Comparison of ENCODE assay signal across 1 fruit fly cellular context in genomic region chr3L:6217212-6217611, dm6.
TF ChIP-seq lines count a peak whose summit lies in the region.

No protein-coding gene starts in this region.

TF ChIP-seq in whole organism, embryonic, 481 proteins besides CTCF, POLR2A, EP300 and RAD21 (continued from another document and continues in another):
- TF ChIP-seq lbe (GFP tag; optimal IDR thresholded peaks at IDR 0.05; lab: Kevin White, UChicago) (no peak), CG12299 (tag; optimal IDR thresholded peaks at IDR 0.05; lab: Kevin White, UChicago) (peak; percentile 27), mirr (GFP tag; optimal IDR thresholded peaks at IDR 0.05; lab: Kevin White, UChicago) (no peak), CG7372 (GFP tag; IDR thresholded peaks at IDR 0.05; lab: Robert Waterston, UW) (peak; percentile 34; the same call in 1 of the 2 replicates), cas (GFP tag; IDR thresholded peaks at IDR 0.05; lab: Robert Waterston, UW) (no peak), Doc3 (GFP tag; IDR thresholded peaks at IDR 0.05; lab: Robert Waterston, UW; ENCODE audit: partially characterized antibody) (no peak), so (GFP tag; IDR thresholded peaks at IDR 0.05; lab: Robert Waterston, UW) (0 out of 3 replicates have a peak, but pooled peaks have one; percentile 28), Drgx (GFP tag; IDR thresholded peaks at IDR 0.05; lab: Robert Waterston, UW) (no peak; the same call in 1 of the 2 replicates), CG18764 (GFP tag; optimal IDR thresholded peaks at IDR 0.05; lab: Kevin White, UChicago) (peak; percentile 44), CG4282 (GFP tag; optimal IDR thresholded peaks at IDR 0.05; lab: Kevin White, UChicago) (no peak), Oli (tag; optimal IDR thresholded peaks at IDR 0.05; lab: Kevin White, UChicago) (peak; percentile 77), cato (GFP tag; optimal IDR thresholded peaks at IDR 0.05; lab: Kevin White, UChicago; ENCODE audit: borderline replicate concordance) (peak; percentile 15), Blimp-1 (GFP tag; optimal IDR thresholded peaks at IDR 0.05; lab: Kevin White, UChicago) (peak; percentile 80), Dp (GFP tag; optimal IDR thresholded peaks at IDR 0.05; lab: Kevin White, UChicago) (no peak), ac (GFP tag; optimal IDR thresholded peaks at IDR 0.05; lab: Kevin White, UChicago) (no peak), sqz (GFP tag; optimal IDR thresholded peaks at IDR 0.05; lab: Kevin White, UChicago) (no peak), CG5245 (GFP tag; optimal IDR thresholded peaks at IDR 0.05; lab: Kevin White, UChicago) (peak; percentile 50), CG6765 (GFP tag; optimal IDR thresholded peaks at IDR 0.05; lab: Kevin White, UChicago) (no peak), E2f2 (GFP tag; IDR thresholded peaks at IDR 0.05; lab: Robert Waterston, UW) (peak; percentile 32; the same call in 1 of the 2 replicates), CG13424 (tag; optimal IDR thresholded peaks at IDR 0.05; lab: Kevin White, UChicago) (peak; percentile 71), Xrp1 (GFP tag; IDR thresholded peaks at IDR 0.05; lab: Robert Waterston, UW) (peak; percentile 87), slou (GFP tag; optimal IDR thresholded peaks at IDR 0.05; lab: Kevin White, UChicago) (no peak), nau (GFP tag; optimal IDR thresholded peaks at IDR 0.05; lab: Kevin White, UChicago) (no peak), dysf (GFP tag; IDR thresholded peaks at IDR 0.05; lab: Robert Waterston, UW) (peak; percentile 48; the same call in 1 of the 3 replicates), CG11695 (GFP tag; IDR thresholded peaks at IDR 0.05; lab: Robert Waterston, UW) (peak; percentile 70), unc-4 (GFP tag; IDR thresholded peaks at IDR 0.05; lab: Robert Waterston, UW; ENCODE audit: partially characterized antibody) (no peak), CG15479 (GFP tag; optimal IDR thresholded peaks at IDR 0.05; lab: Kevin White, UChicago) (no peak), CG2129 (GFP tag; IDR thresholded peaks at IDR 0.05; lab: Robert Waterston, UW; ENCODE audit: partially characterized antibody) (no peak), sna (GFP tag; IDR thresholded peaks at IDR 0.05; lab: Robert Waterston, UW; ENCODE audit: partially characterized antibody) (no peak), CG8944 (GFP tag; optimal IDR thresholded peaks at IDR 0.05; lab: Kevin White, UChicago) (peak; percentile 21), Adf1 (GFP tag; IDR thresholded peaks at IDR 0.05; lab: Robert Waterston, UW) (no peak), stwl (tag; optimal IDR thresholded peaks at IDR 0.05; lab: Kevin White, UChicago) (no peak), seq (GFP tag; IDR thresholded peaks at IDR 0.05; lab: Robert Waterston, UW) (peak; percentile 31; the same call in 1 of the 2 replicates), ATbp (GFP tag; optimal IDR thresholded peaks at IDR 0.05; lab: Kevin White, UChicago) (peak; percentile 50), cad (GFP tag; optimal IDR thresholded peaks at IDR 0.05; lab: Kevin White, UChicago) (no peak), CG4328 (GFP tag; optimal IDR thresholded peaks at IDR 0.05; lab: Kevin White, UChicago) (no peak), B-H1 (GFP tag; IDR thresholded peaks at IDR 0.05; lab: Robert Waterston, UW) (no peak), fu2 (GFP tag; optimal IDR thresholded peaks at IDR 0.05; lab: Kevin White, UChicago) (no peak), Lim3 (GFP tag; IDR thresholded peaks at IDR 0.05; lab: Robert Waterston, UW) (no peak), CG8924 (tag; optimal IDR thresholded peaks at IDR 0.05; lab: Kevin White, UChicago) (peak; percentile 63), crp (GFP tag; optimal IDR thresholded peaks at IDR 0.05; lab: Kevin White, UChicago) (peak in 1 of 2 experiments; percentile 22), sr (GFP tag; IDR thresholded peaks at IDR 0.05; lab: Robert Waterston, UW) (no peak), Mes4 (GFP tag; optimal IDR thresholded peaks at IDR 0.05; lab: Kevin White, UChicago) (peak; percentile 18), CG18262 (tag; optimal IDR thresholded peaks at IDR 0.05; lab: Kevin White, UChicago) (peak; percentile 90), CG7928 (GFP tag; optimal IDR thresholded peaks at IDR 0.05; lab: Kevin White, UChicago) (no peak), eyg (GFP tag; optimal IDR thresholded peaks at IDR 0.05; lab: Kevin White, UChicago) (no peak), ham (GFP tag; IDR thresholded peaks at IDR 0.05; lab: Robert Waterston, UW) (no peak), ERR (GFP tag; optimal IDR thresholded peaks at IDR 0.05; lab: Kevin White, UChicago) (no peak), abd-A (tag; optimal IDR thresholded peaks at IDR 0.05; lab: Kevin White, UChicago) (no peak), HmgZ (tag; optimal IDR thresholded peaks at IDR 0.05; lab: Kevin White, UChicago) (peak; percentile 22), gt (GFP tag; IDR thresholded peaks at IDR 0.05; lab: Robert Waterston, UW) (no peak), CG10431 (GFP tag; optimal IDR thresholded peaks at IDR 0.05; lab: Kevin White, UChicago) (no peak), klu (GFP tag; IDR thresholded peaks at IDR 0.05; lab: Robert Waterston, UW) (no peak), fd3F (GFP tag; optimal IDR thresholded peaks at IDR 0.05; lab: Kevin White, UChicago) (no peak), Six4 (GFP tag; optimal IDR thresholded peaks at IDR 0.05; lab: Kevin White, UChicago) (peak; percentile 52), CG12236 (GFP tag; optimal IDR thresholded peaks at IDR 0.05; lab: Kevin White, UChicago) (peak; percentile 28), Side (GFP tag; optimal IDR thresholded peaks at IDR 0.05; lab: Kevin White, UChicago) (peak; percentile 11), CG6254 (GFP tag; optimal IDR thresholded peaks at IDR 0.05; lab: Kevin White, UChicago) (peak; percentile 50), CG17186 (GFP tag; optimal IDR thresholded peaks at IDR 0.05; lab: Kevin White, UChicago) (no peak), sc (optimal IDR thresholded peaks at IDR 0.05; lab: Kevin White, UChicago) (no peak), sc (GFP tag; optimal IDR thresholded peaks at IDR 0.05; lab: Kevin White, UChicago) (peak; percentile 56), CG10366 (GFP tag; IDR thresholded peaks at IDR 0.05; lab: Robert Waterston, UW) (peak; percentile 71), Eip74EF (GFP tag; optimal IDR thresholded peaks at IDR 0.05; lab: Kevin White, UChicago) (peak in 1 of 2 experiments; percentile 50), wek (GFP tag; optimal IDR thresholded peaks at IDR 0.05; lab: Kevin White, UChicago) (no peak), Rfx (GFP tag; IDR thresholded peaks at IDR 0.05; lab: Robert Waterston, UW) (no peak), CG30431 (GFP tag; optimal IDR thresholded peaks at IDR 0.05; lab: Kevin White, UChicago) (peak; percentile 18), CG3995 (GFP tag; optimal IDR thresholded peaks at IDR 0.05; lab: Kevin White, UChicago) (no peak), CG6854 (GFP tag; optimal IDR thresholded peaks at IDR 0.05; lab: Kevin White, UChicago) (no peak), fd64A (GFP tag; optimal IDR thresholded peaks at IDR 0.05; lab: Kevin White, UChicago) (no peak), psq (GFP tag; optimal IDR thresholded peaks at IDR 0.05; lab: Kevin White, UChicago) (no peak), CG10654 (GFP tag; optimal IDR thresholded peaks at IDR 0.05; lab: Kevin White, UChicago) (peak; percentile 44), Meics (GFP tag; optimal IDR thresholded peaks at IDR 0.05; lab: Kevin White, UChicago) (no peak), knrl (GFP tag; IDR thresholded peaks at IDR 0.05; lab: Robert Waterston, UW; ENCODE audit: partially characterized antibody) (no peak), corto (GFP tag; optimal IDR thresholded peaks at IDR 0.05; lab: Kevin White, UChicago) (no peak), CG8281 (tag; optimal IDR thresholded peaks at IDR 0.05; lab: Kevin White, UChicago) (peak; percentile 24), hbn (GFP tag; IDR thresholded peaks at IDR 0.05; lab: Robert Waterston, UW; ENCODE audit: partially characterized antibody) (no peak), CG5180 (GFP tag; optimal IDR thresholded peaks at IDR 0.05; lab: Kevin White, UChicago) (no peak), Dfd (GFP tag; optimal IDR thresholded peaks at IDR 0.05; lab: Kevin White, UChicago) (no peak), exex (tag; optimal IDR thresholded peaks at IDR 0.05; lab: Kevin White, UChicago) (no peak), CG10543 (GFP tag; optimal IDR thresholded peaks at IDR 0.05; lab: Kevin White, UChicago) (no peak), Taf1 (GFP tag; IDR thresholded peaks at IDR 0.05; lab: Robert Waterston, UW) (no peak), Dad (GFP tag; optimal IDR thresholded peaks at IDR 0.05; lab: Kevin White, UChicago) (peak; percentile 13), gsb-n (tag; optimal IDR thresholded peaks at IDR 0.05; lab: Kevin White, UChicago) (peak; percentile 84), CG15514 (GFP tag; optimal IDR thresholded peaks at IDR 0.05; lab: Kevin White, UChicago) (no peak), nom (GFP tag; optimal IDR thresholded peaks at IDR 0.05; lab: Kevin White, UChicago) (no peak), gcm (GFP tag; optimal IDR thresholded peaks at IDR 0.05; lab: Kevin White, UChicago) (peak; percentile 77), ab (GFP tag; optimal IDR thresholded peaks at IDR 0.05; lab: Kevin White, UChicago) (no peak), CG15269 (tag; optimal IDR thresholded peaks at IDR 0.05; lab: Kevin White, UChicago) (peak; percentile 60), Mad (GFP tag; optimal IDR thresholded peaks at IDR 0.05; lab: Kevin White, UChicago) (peak; percentile 14), Abd-B (GFP tag; optimal IDR thresholded peaks at IDR 0.05; lab: Kevin White, UChicago) (peak; percentile 42), bbx (GFP tag; IDR thresholded peaks at IDR 0.05; lab: Robert Waterston, UW; ENCODE audit: partially characterized antibody) (no peak), HLHmδ (GFP tag; optimal IDR thresholded peaks at IDR 0.05; lab: Kevin White, UChicago) (no peak), dmrt11E (tag; optimal IDR thresholded peaks at IDR 0.05; lab: Kevin White, UChicago) (peak; percentile 93), sug (tag; optimal IDR thresholded peaks at IDR 0.05; lab: Kevin White, UChicago) (no peak), emc (GFP tag; optimal IDR thresholded peaks at IDR 0.05; lab: Kevin White, UChicago) (no peak), CG4617 (GFP tag; optimal IDR thresholded peaks at IDR 0.05; lab: Kevin White, UChicago; ENCODE audit: borderline replicate concordance) (no peak), HLH3B (GFP tag; IDR thresholded peaks at IDR 0.05; lab: Robert Waterston, UW) (peak; percentile 69), Deaf1 (tag; optimal IDR thresholded peaks at IDR 0.05; lab: Kevin White, UChicago) (no peak), CG2678 (tag; optimal IDR thresholded peaks at IDR 0.05; lab: Kevin White, UChicago) (peak; percentile 77), eve (GFP tag; optimal IDR thresholded peaks at IDR 0.05; lab: Kevin White, UChicago) (no peak), yki (optimal IDR thresholded peaks at IDR 0.05; lab: Kevin White, UChicago) (no peak), tll (GFP tag; optimal IDR thresholded peaks at IDR 0.05; lab: Kevin White, UChicago) (no peak), CG34376 (GFP tag; optimal IDR thresholded peaks at IDR 0.05; lab: Kevin White, UChicago) (no peak), CG18599 (GFP tag; optimal IDR thresholded peaks at IDR 0.05; lab: Kevin White, UChicago) (peak; percentile 38), CG17359 (tag; optimal IDR thresholded peaks at IDR 0.05; lab: Kevin White, UChicago) (peak; percentile 80), jing (GFP tag; optimal IDR thresholded peaks at IDR 0.05; lab: Kevin White, UChicago) (no peak), ash1 (GFP tag; optimal IDR thresholded peaks at IDR 0.05; lab: Kevin White, UChicago) (no peak), Ravus (GFP tag; IDR thresholded peaks at IDR 0.05; lab: Robert Waterston, UW) (peak; percentile 12; the same call in 1 of the 2 replicates), aop (GFP tag; IDR thresholded peaks at IDR 0.05; lab: Robert Waterston, UW) (no peak), CG1647 (GFP tag; optimal IDR thresholded peaks at IDR 0.05; lab: Kevin White, UChicago) (no peak), CG14050 (GFP tag; IDR thresholded peaks at IDR 0.05; lab: Robert Waterston, UW) (peak; percentile 37; the same call in 1 of the 3 replicates), danr (GFP tag; IDR thresholded peaks at IDR 0.05; lab: Robert Waterston, UW) (no peak; the same call in 1 of the 2 replicates), CG31224 (GFP tag; IDR thresholded peaks at IDR 0.05; lab: Robert Waterston, UW) (no peak), CG13296 (GFP tag; optimal IDR thresholded peaks at IDR 0.05; lab: Kevin White, UChicago) (no peak), H2.0 (GFP tag; IDR thresholded peaks at IDR 0.05; lab: Robert Waterston, UW) (peak; percentile 66), Ssrp (tag; optimal IDR thresholded peaks at IDR 0.05; lab: Kevin White, UChicago) (peak; percentile 83), CG5953 (GFP tag; IDR thresholded peaks at IDR 0.05; lab: Robert Waterston, UW) (peak; percentile 37; the same call in 1 of the 2 replicates), CG10267 (tag; optimal IDR thresholded peaks at IDR 0.05; lab: Kevin White, UChicago) (peak; percentile 80), pzg (GFP tag; optimal IDR thresholded peaks at IDR 0.05; lab: Kevin White, UChicago) (no peak), Bteb2 (GFP tag; optimal IDR thresholded peaks at IDR 0.05; lab: Kevin White, UChicago) (peak; percentile 4), CG13894 (tag; optimal IDR thresholded peaks at IDR 0.05; lab: Kevin White, UChicago) (no peak), ato (GFP tag; IDR thresholded peaks at IDR 0.05; lab: Robert Waterston, UW; ENCODE audit: partially characterized antibody) (no peak), shn (GFP tag; optimal IDR thresholded peaks at IDR 0.05; lab: Kevin White, UChicago) (no peak), CG14710 (tag; optimal IDR thresholded peaks at IDR 0.05; lab: Kevin White, UChicago) (peak; percentile 81), inv (GFP tag; IDR thresholded peaks at IDR 0.05; lab: Robert Waterston, UW; ENCODE audit: partially characterized antibody) (no peak), CG18011 (GFP tag; optimal IDR thresholded peaks at IDR 0.05; lab: Kevin White, UChicago) (no peak), CG9876 (GFP tag; optimal IDR thresholded peaks at IDR 0.05; lab: Kevin White, UChicago) (no peak), CG3065 (GFP tag; optimal IDR thresholded peaks at IDR 0.05; lab: Kevin White, UChicago) (no peak), kni (GFP tag; optimal IDR thresholded peaks at IDR 0.05; lab: Kevin White, UChicago) (no peak), CG16815 (GFP tag; optimal IDR thresholded peaks at IDR 0.05; lab: Kevin White, UChicago) (peak; percentile 55), Hr51 (GFP tag; optimal IDR thresholded peaks at IDR 0.05; lab: Kevin White, UChicago) (peak in 1 of 2 experiments; percentile 71), CG7271 (tag; optimal IDR thresholded peaks at IDR 0.05; lab: Kevin White, UChicago) (peak; percentile 51), prd (optimal IDR thresholded peaks at IDR 0.05; lab: Kevin White, UChicago) (no peak), prd (GFP tag; IDR thresholded peaks at IDR 0.05; lab: Robert Waterston, UW) (peak; percentile 64; the same call in 2 of the 3 replicates)
